Worm (Caenorhabditis elegans): ENCODE measurements around the gene C06C3.3.

Gene C06C3.3

ce11 chrII:9322870-9323349, 49.4 kb downstream of the C06C3.3 start, which contains the start of gene rab-39 (continued):
- no peak for TF ChIP-seq fos-1 (tag; optimal IDR thresholded peaks at IDR 0.05)
- peak in 1 of 2 experiments; percentile 69 for TF ChIP-seq lsy-2 (tag; optimal IDR thresholded peaks at IDR 0.05)
- no peak for TF ChIP-seq skn-1 (tag; optimal IDR thresholded peaks at IDR 0.05)
